Worm (Caenorhabditis elegans) whole organism, midembryonic: ENCODE measurements around the gene T25B2.4.

Source experiments
- T22C8.4 ChIP-seq: fragments of 200-800 bp; sonication (Bioruptor generic); IDR thresholded peaks from 2 replicates; pipeline ENCODE4 v1.3.6; 2022; ENCODE audit warnings: missing genetic modification characterization, missing compliant biosample characterization
- cog-1 ChIP-seq: sonication (generic microtip); optimal IDR thresholded peaks from 2 replicates; lab custom pipeline; 2016; ENCODE audit warnings: missing genetic modification characterization, missing compliant biosample characterization
- flt-1 ChIP-seq: fragments of 200-800 bp; sonication (Bioruptor generic); IDR thresholded peaks from 2 replicates; pipeline ENCODE4 v1.3.6; 2022; ENCODE audit warnings: missing genetic modification characterization, missing compliant biosample characterization
- klf-2 ChIP-seq: fragments of 200-800 bp; sonication (Bioruptor generic); conservative IDR thresholded peaks from 2 replicates; pipeline ENCODE4 v1.3.6; 2022; ENCODE audit warnings: missing genetic modification reagents, missing genetic modification characterization, missing compliant biosample characterization
- med-1 ChIP-seq: sonication (generic microtip); optimal IDR thresholded peaks from 2 replicates; lab custom pipeline; 2017; ENCODE audit warnings: missing genetic modification characterization, mild to moderate bottlenecking, missing compliant biosample characterization, antibody characterized with exemption, missing genetic modification reagents; ENCODE audit not compliant: insufficient read depth
- ref-1 ChIP-seq: fragments of 200-800 bp; sonication (Bioruptor generic); conservative IDR thresholded peaks from 2 replicates; pipeline ENCODE4 v1.3.6; 2022; ENCODE audit warnings: missing genetic modification reagents, missing genetic modification characterization, missing compliant biosample characterization
- tab-1 ChIP-seq: fragments of 200-800 bp; sonication (Bioruptor generic); IDR thresholded peaks from 2 replicates; pipeline ENCODE4 v1.3.6; 2022; ENCODE audit warnings: missing genetic modification characterization, missing compliant biosample characterization
- ztf-23 ChIP-seq: fragments of 200-800 bp; sonication (Bioruptor generic); IDR thresholded peaks from 2 replicates; pipeline ENCODE4 v1.3.6; 2022; ENCODE audit warnings: missing genetic modification reagents, missing genetic modification characterization, missing compliant biosample characterization
- ztf-29 ChIP-seq: fragments of 200-800 bp; sonication (Bioruptor generic); IDR thresholded peaks from 2 replicates; pipeline ENCODE4 v1.3.6; 2022; ENCODE audit warnings: missing genetic modification reagents, missing genetic modification characterization, missing compliant biosample characterization

ce11 chrX:6205325-6205724 lies 27.3 kb downstream of the T25B2.4 start:
- no peak for TF ChIP-seq flt-1
- TF ChIP-seq tab-1: no peak
- TF ChIP-seq med-1 (GFP tag; lab: Kevin White, UChicago): no peak
- TF ChIP-seq ztf-23 (GFP tag; lab: Robert Waterston, UW): no peak
- no peak for TF ChIP-seq T22C8.4 (GFP tag; lab: Robert Waterston, UW)
- TF ChIP-seq ztf-29 (GFP tag; lab: Robert Waterston, UW): no peak
- TF ChIP-seq ref-1 (GFP tag; lab: Robert Waterston, UW): no peak
- no peak for TF ChIP-seq cog-1 (tag; lab: Kevin White, UChicago)
- TF ChIP-seq klf-2 (GFP tag; lab: Robert Waterston, UW): no peak
